Fruit fly (Drosophila melanogaster) whole organism, prepupa: ENCODE data around the gene Lsp1alpha.

Experiments
- Lpt ChIP-seq: fragments of 200-800 bp; sonication (Bioruptor generic); optimal IDR thresholded peaks from 3 replicates; lab custom pipeline; 2016; ENCODE audit warnings: missing biosample characterization, missing genetic modification characterization
- OdsH ChIP-seq: fragments of 200-800 bp; sonication (Bioruptor generic); optimal IDR thresholded peaks from 3 replicates; lab custom pipeline; 2016; ENCODE audit warnings: missing biosample characterization, missing genetic modification characterization
- Sox15 ChIP-seq: fragments of 200-800 bp; sonication (Bioruptor generic); optimal IDR thresholded peaks from 3 replicates; lab custom pipeline; 2016; ENCODE audit warnings: missing biosample characterization, missing genetic modification characterization

DNA sequence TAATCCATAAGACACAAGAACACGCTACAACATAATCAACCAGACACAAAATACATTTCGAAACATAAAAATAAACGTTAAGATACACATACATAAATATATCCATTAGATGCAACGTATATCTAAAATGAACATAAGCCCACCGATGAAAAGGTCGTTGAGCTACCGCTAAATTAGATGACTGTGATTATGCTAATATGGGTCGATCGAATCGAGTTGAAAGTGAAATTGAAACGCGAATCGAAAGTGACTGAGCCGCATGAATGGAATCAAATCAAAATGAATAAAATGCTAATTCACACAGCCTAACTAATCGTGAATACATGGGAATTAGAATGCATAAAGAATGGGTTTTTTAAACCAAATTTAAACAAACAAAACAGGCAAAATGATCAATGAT lies 34.2 kb upstream of the Lsp1alpha start:
- TF ChIP-seq OdsH: no peak
- TF ChIP-seq Sox15 (GFP tag; lab: Kevin White, UChicago): no peak
- TF ChIP-seq Lpt: no peak
